Worm (Caenorhabditis elegans) whole organism, L2 larva: ENCODE results near the gene gcy-6.

Experiments
- C34F6.9 ChIP-seq: fragments of 150-350 bp; optimal IDR thresholded peaks from 2 replicates; lab custom pipeline; 2014; ENCODE audit warnings: missing biosample characterization, missing genetic modification characterization
- F13H6.1 ChIP-seq: sonication (generic microtip); optimal IDR thresholded peaks from 2 replicates; lab custom pipeline; 2016; ENCODE audit warnings: missing genetic modification characterization, missing compliant biosample characterization
- R02D3.7 ChIP-seq: fragments of 150-350 bp; optimal IDR thresholded peaks from 2 replicates; lab custom pipeline; 2014; ENCODE audit warnings: missing biosample characterization, missing genetic modification characterization
- Y55F3AM.14 ChIP-seq: fragments of 200-800 bp; sonication (Bioruptor generic); optimal IDR thresholded peaks from 2 replicates; lab custom pipeline; 2018; ENCODE audit warnings: mild to moderate bottlenecking, missing genetic modification characterization, missing compliant biosample characterization
- ZK546.5 ChIP-seq: sonication (generic microtip); optimal IDR thresholded peaks from 2 replicates; lab custom pipeline; 2017; ENCODE audit warnings: missing biosample characterization, missing genetic modification characterization
- alr-1 ChIP-seq: fragments of 150-350 bp; optimal IDR thresholded peaks from 2 replicates; lab custom pipeline; 2014; ENCODE audit warnings: missing biosample characterization, missing genetic modification characterization
- aly-2 ChIP-seq: fragments of 150-350 bp; optimal IDR thresholded peaks from 2 replicates; lab custom pipeline; 2014; ENCODE audit warnings: missing biosample characterization, missing genetic modification characterization
- ama-1 ChIP-seq: fragments of 150-350 bp; optimal IDR thresholded peaks from 2 replicates; lab custom pipeline; 2018; ENCODE audit warnings: inconsistent platforms
- blmp-1 ChIP-seq: sonication (generic microtip); optimal IDR thresholded peaks from 2 replicates; lab custom pipeline; 2017; ENCODE audit warnings: missing genetic modification characterization, mild to moderate bottlenecking, missing compliant biosample characterization, antibody characterized with exemption, moderate library complexity; ENCODE audit not compliant: insufficient read depth
- ceh-16 ChIP-seq: fragments of 150-350 bp; optimal IDR thresholded peaks from 2 replicates; lab custom pipeline; 2014; ENCODE audit warnings: missing biosample characterization, missing genetic modification characterization
- ceh-82 ChIP-seq: fragments of 150-350 bp; optimal IDR thresholded peaks from 2 replicates; lab custom pipeline; 2014; ENCODE audit warnings: missing biosample characterization, missing genetic modification characterization
- crh-2 ChIP-seq: sonication (generic microtip); optimal IDR thresholded peaks from 2 replicates; lab custom pipeline; 2017; ENCODE audit warnings: missing biosample characterization, missing genetic modification characterization
- dmd-4 ChIP-seq: sonication (generic microtip); optimal IDR thresholded peaks from 2 replicates; lab custom pipeline; 2017; ENCODE audit warnings: missing biosample characterization, missing genetic modification characterization
- egl-27 ChIP-seq: sonication (generic microtip); optimal IDR thresholded peaks from 3 replicates; lab custom pipeline; 2017; ENCODE audit warnings: missing biosample characterization, missing genetic modification reagents, missing genetic modification characterization
- elt-1 ChIP-seq: fragments of 150-350 bp; optimal IDR thresholded peaks from 2 replicates; lab custom pipeline; 2014; ENCODE audit warnings: missing biosample characterization, missing genetic modification characterization
- elt-3 ChIP-seq: sonication (generic microtip); optimal IDR thresholded peaks from 2 replicates; lab custom pipeline; 2017; ENCODE audit warnings: missing biosample characterization, missing genetic modification characterization
- fos-1 ChIP-seq: fragments of 150-350 bp; optimal IDR thresholded peaks from 2 replicates; lab custom pipeline; 2014; ENCODE audit warnings: missing biosample characterization, missing genetic modification characterization
- gmeb-1 ChIP-seq: fragments of 150-350 bp; optimal IDR thresholded peaks from 2 replicates; lab custom pipeline; 2014; ENCODE audit warnings: missing biosample characterization, missing genetic modification characterization
- lin-11 ChIP-seq: fragments of 150-350 bp; sonication (generic microtip); optimal IDR thresholded peaks from 2 replicates; lab custom pipeline; 2014; ENCODE audit warnings: missing biosample characterization, missing genetic modification characterization, inconsistent platforms, mixed read lengths
- lin-13 ChIP-seq: fragments of 150-350 bp; optimal IDR thresholded peaks from 2 replicates; lab custom pipeline; 2014; ENCODE audit warnings: missing biosample characterization, missing genetic modification reagents, missing genetic modification characterization
- lin-39 ChIP-seq: fragments of 150-350 bp; optimal IDR thresholded peaks from 2 replicates; lab custom pipeline; 2014; ENCODE audit warnings: missing biosample characterization, missing genetic modification reagents, missing genetic modification characterization
- lsy-2 ChIP-seq, 2 experiments: fragments of 150-350 bp in 1 of 2; sonication (generic microtip) in 1 of 2; optimal IDR thresholded peaks; 2 replicates each; lab custom pipeline; 2014 to 2017; ENCODE audit warnings: missing biosample characterization in 2 of 2, missing genetic modification characterization in 2 of 2
- mab-5 ChIP-seq: fragments of 150-350 bp; optimal IDR thresholded peaks from 2 replicates; lab custom pipeline; 2014; ENCODE audit warnings: missing biosample characterization, missing genetic modification characterization
- mbf-1 ChIP-seq: sonication (generic microtip); optimal IDR thresholded peaks from 2 replicates; lab custom pipeline; 2017; ENCODE audit warnings: missing biosample characterization, missing genetic modification characterization
- mdl-1 ChIP-seq, 2 experiments: fragments of 150-350 bp in 1 of 2; sonication (generic microtip) in 1 of 2; optimal IDR thresholded peaks; 2 replicates each; lab custom pipeline; 2017; ENCODE audit warnings: missing biosample characterization in 2 of 2, missing genetic modification characterization in 2 of 2
- nhr-10 ChIP-seq: sonication (generic microtip); optimal IDR thresholded peaks from 2 replicates; lab custom pipeline; 2017; ENCODE audit warnings: missing biosample characterization, missing genetic modification characterization
- nhr-11 ChIP-seq: fragments of 150-350 bp; optimal IDR thresholded peaks from 2 replicates; lab custom pipeline; 2014; ENCODE audit warnings: missing biosample characterization, missing genetic modification characterization
- nhr-12 ChIP-seq: fragments of 150-350 bp; optimal IDR thresholded peaks from 2 replicates; lab custom pipeline; 2014; ENCODE audit warnings: missing biosample characterization, missing genetic modification characterization
- nhr-129 ChIP-seq: fragments of 150-350 bp; optimal IDR thresholded peaks from 2 replicates; lab custom pipeline; 2014; ENCODE audit warnings: missing biosample characterization, missing genetic modification characterization
- nhr-21 ChIP-seq: fragments of 150-350 bp; optimal IDR thresholded peaks from 2 replicates; lab custom pipeline; 2014; ENCODE audit warnings: missing biosample characterization, missing genetic modification characterization
- nhr-23 ChIP-seq: fragments of 150-350 bp; optimal IDR thresholded peaks from 2 replicates; lab custom pipeline; 2014; ENCODE audit warnings: missing biosample characterization, missing genetic modification reagents, missing genetic modification characterization
- nhr-237 ChIP-seq: fragments of 150-350 bp; optimal IDR thresholded peaks from 2 replicates; lab custom pipeline; 2014; ENCODE audit warnings: missing biosample characterization, missing genetic modification characterization
- nhr-25 ChIP-seq: fragments of 150-350 bp; sonication (generic microtip); optimal IDR thresholded peaks from 3 replicates; lab custom pipeline; 2014; ENCODE audit warnings: missing biosample characterization, missing genetic modification characterization
- nhr-6 ChIP-seq: fragments of 150-350 bp; optimal IDR thresholded peaks from 2 replicates; lab custom pipeline; 2014; ENCODE audit warnings: missing biosample characterization, missing genetic modification characterization
- nhr-77 ChIP-seq: fragments of 150-350 bp; optimal IDR thresholded peaks from 2 replicates; lab custom pipeline; 2014; ENCODE audit warnings: missing biosample characterization, missing genetic modification characterization
- peb-1 ChIP-seq: fragments of 150-350 bp; optimal IDR thresholded peaks from 2 replicates; lab custom pipeline; 2014; ENCODE audit warnings: missing biosample characterization, missing genetic modification characterization
- sem-4 ChIP-seq: fragments of 150-350 bp; optimal IDR thresholded peaks from 2 replicates; lab custom pipeline; 2014; ENCODE audit warnings: missing biosample characterization, missing genetic modification reagents, missing genetic modification characterization
- skn-1 ChIP-seq: sonication (generic microtip); optimal IDR thresholded peaks from 2 replicates; lab custom pipeline; 2017; ENCODE audit warnings: missing biosample characterization, missing genetic modification characterization
- sma-3 ChIP-seq: sonication (generic microtip); optimal IDR thresholded peaks from 2 replicates; lab custom pipeline; 2016; ENCODE audit warnings: missing genetic modification reagents, missing genetic modification characterization, missing compliant biosample characterization
- sma-9 ChIP-seq, 2 experiments: fragments of 150-350 bp in 1 of 2; sonication (generic microtip) in 1 of 2; optimal IDR thresholded peaks; 2 replicates each; lab custom pipeline; 2014 to 2016; ENCODE audit warnings: missing genetic modification characterization in 2 of 2, mild to moderate bottlenecking in 1 of 2, missing biosample characterization in 1 of 2, missing compliant biosample characterization in 1 of 2, missing genetic modification reagents in 1 of 2, moderate library complexity in 1 of 2
- snpc-4 ChIP-seq: fragments of 150-350 bp; optimal IDR thresholded peaks from 2 replicates; lab custom pipeline; 2014; ENCODE audit warnings: missing biosample characterization, missing genetic modification characterization
- unc-39 ChIP-seq: fragments of 150-350 bp; optimal IDR thresholded peaks from 2 replicates; lab custom pipeline; 2014; ENCODE audit warnings: missing biosample characterization, missing genetic modification characterization
- unc-55 ChIP-seq: fragments of 150-350 bp; sonication (generic microtip); optimal IDR thresholded peaks from 3 replicates; lab custom pipeline; 2014; ENCODE audit warnings: missing biosample characterization, missing genetic modification reagents, missing genetic modification characterization
- unc-62 ChIP-seq: fragments of 150-350 bp; optimal IDR thresholded peaks from 2 replicates; lab custom pipeline; 2014; ENCODE audit warnings: missing biosample characterization, missing genetic modification reagents, missing genetic modification characterization
- zag-1 ChIP-seq: fragments of 150-350 bp; optimal IDR thresholded peaks from 2 replicates; lab custom pipeline; 2014; ENCODE audit warnings: missing biosample characterization, missing genetic modification characterization
- ztf-1 ChIP-seq: fragments of 200-800 bp; sonication (Bioruptor generic); conservative IDR thresholded peaks from 2 replicates; pipeline ENCODE4 v1.3.6; 2022; ENCODE audit warnings: missing genetic modification characterization, missing compliant biosample characterization
- ztf-11 ChIP-seq: sonication (generic microtip); optimal IDR thresholded peaks from 2 replicates; lab custom pipeline; 2017; ENCODE audit warnings: missing biosample characterization, missing genetic modification characterization
- ztf-4 ChIP-seq: fragments of 150-350 bp; optimal IDR thresholded peaks from 2 replicates; lab custom pipeline; 2014; ENCODE audit warnings: missing biosample characterization, missing genetic modification characterization

gcy-6 gene

DNA sequence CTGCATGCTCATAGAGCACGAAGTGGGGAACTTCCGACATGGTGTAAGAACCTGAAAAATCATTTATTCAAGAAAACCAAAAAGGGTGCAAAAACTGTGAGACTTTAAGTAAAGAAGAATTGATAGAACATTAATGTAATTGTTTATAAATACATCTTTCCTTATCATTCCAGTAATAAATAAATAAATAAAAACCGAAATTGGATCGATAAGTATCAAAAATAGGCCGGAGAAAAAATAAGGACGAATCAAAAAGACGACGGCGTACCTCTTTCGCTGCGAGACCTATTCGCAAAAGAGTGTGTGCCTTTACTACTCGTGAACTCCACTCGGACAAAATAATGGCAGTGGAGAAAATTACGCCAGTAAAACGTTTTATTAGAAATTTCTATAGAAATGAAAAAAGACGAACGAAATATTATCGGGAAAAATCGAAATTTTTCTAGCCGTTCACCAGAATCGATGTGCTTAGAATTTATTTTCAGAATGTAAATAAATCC is 39.1 kb upstream of the gcy-6 start, which contains the start of gene nol-56:
Gene nol-56, minus strand, starts transcription at position 51 of the 500 bp plus-strand sequence.
- peak; percentile 27 for TF ChIP-seq ama-1 (lab: Kevin White, UChicago)
- TF ChIP-seq crh-2 (tag; lab: Kevin White, UChicago): peak; percentile 90
- TF ChIP-seq ztf-4 (tag; lab: Kevin White, UChicago): peak; percentile 51
- TF ChIP-seq unc-62 (GFP tag; lab: Kevin White, UChicago): no peak
- peak; percentile 91 for TF ChIP-seq unc-55
- no peak for TF ChIP-seq unc-39 (tag; lab: Kevin White, UChicago)
- TF ChIP-seq ZK546.5 (tag; lab: Kevin White, UChicago): peak; percentile 41
- peak; percentile 26 for TF ChIP-seq blmp-1 (tag; lab: Kevin White, UChicago)
- TF ChIP-seq lin-39 (tag; lab: Kevin White, UChicago): no peak
- TF ChIP-seq Y55F3AM.14 (GFP tag; lab: Kevin White, UChicago): no peak
- TF ChIP-seq ztf-11: no peak
- peak; percentile 72 for TF ChIP-seq F13H6.1 (tag; lab: Kevin White, UChicago)
- peak; percentile 6 for TF ChIP-seq zag-1
- no peak for TF ChIP-seq ceh-16 (tag; lab: Kevin White, UChicago)
- no peak for TF ChIP-seq elt-1 (tag; lab: Kevin White, UChicago)
- no peak for TF ChIP-seq elt-3 (tag; lab: Kevin White, UChicago)
- peak; percentile 76 for TF ChIP-seq lin-13 (GFP tag; lab: Kevin White, UChicago)
- TF ChIP-seq egl-27 (tag; lab: Kevin White, UChicago): no peak
- peak; percentile 85 for TF ChIP-seq nhr-25 (tag; lab: Kevin White, UChicago)
- TF ChIP-seq gmeb-1 (tag; lab: Kevin White, UChicago): peak; percentile 85
- peak; percentile 83 for TF ChIP-seq mab-5
- peak; percentile 15 for TF ChIP-seq alr-1 (tag; lab: Kevin White, UChicago)
- TF ChIP-seq mbf-1 (tag; lab: Kevin White, UChicago): no peak
- TF ChIP-seq nhr-237: no peak
- TF ChIP-seq R02D3.7 (tag; lab: Kevin White, UChicago): no peak
- TF ChIP-seq nhr-21 (tag; lab: Kevin White, UChicago): peak; percentile 67
- no peak for TF ChIP-seq ztf-1 (GFP tag; lab: Robert Waterston, UW)
- no peak for TF ChIP-seq mdl-1 (tag; optimal IDR thresholded peaks at IDR 0.05; lab: Kevin White, UChicago)
- no peak for TF ChIP-seq dmd-4 (tag; lab: Kevin White, UChicago)
- TF ChIP-seq nhr-12 (tag; lab: Kevin White, UChicago): no peak
- peak; percentile 10 for TF ChIP-seq nhr-77 (tag; lab: Kevin White, UChicago)
- peak; percentile 79 for TF ChIP-seq sma-9 (GFP tag; optimal IDR thresholded peaks at IDR 0.05; lab: Kevin White, UChicago)
- no peak for TF ChIP-seq sma-9 (tag; optimal IDR thresholded peaks at IDR 0.05; lab: Kevin White, UChicago)
- TF ChIP-seq nhr-10 (tag; lab: Kevin White, UChicago): no peak
- no peak for TF ChIP-seq peb-1 (tag; lab: Kevin White, UChicago)
- TF ChIP-seq skn-1 (tag; lab: Kevin White, UChicago): no peak
- peak; percentile 91 for TF ChIP-seq C34F6.9
- no peak for TF ChIP-seq nhr-11 (tag; lab: Kevin White, UChicago)
- peak; percentile 70 for TF ChIP-seq snpc-4 (tag; lab: Kevin White, UChicago)
- TF ChIP-seq sma-3 (GFP tag; lab: Kevin White, UChicago): peak; percentile 81
- peak; percentile 78 for TF ChIP-seq sem-4 (tag; lab: Kevin White, UChicago)
- TF ChIP-seq lin-11: peak; percentile 69
- no peak for TF ChIP-seq nhr-23 (tag; lab: Kevin White, UChicago)
- no peak for TF ChIP-seq ceh-82 (tag; lab: Kevin White, UChicago)
- peak; percentile 77 for TF ChIP-seq nhr-129
- TF ChIP-seq lsy-2 (tag; optimal IDR thresholded peaks at IDR 0.05; lab: Kevin White, UChicago): peak; percentile 66 to 93
- TF ChIP-seq nhr-6: peak; percentile 59
- peak; percentile 60 for TF ChIP-seq fos-1 (tag; lab: Kevin White, UChicago)
- TF ChIP-seq aly-2: no peak
